Fruit fly (Drosophila melanogaster): ENCODE measurements around the gene eya.

Gene eya

DNA sequence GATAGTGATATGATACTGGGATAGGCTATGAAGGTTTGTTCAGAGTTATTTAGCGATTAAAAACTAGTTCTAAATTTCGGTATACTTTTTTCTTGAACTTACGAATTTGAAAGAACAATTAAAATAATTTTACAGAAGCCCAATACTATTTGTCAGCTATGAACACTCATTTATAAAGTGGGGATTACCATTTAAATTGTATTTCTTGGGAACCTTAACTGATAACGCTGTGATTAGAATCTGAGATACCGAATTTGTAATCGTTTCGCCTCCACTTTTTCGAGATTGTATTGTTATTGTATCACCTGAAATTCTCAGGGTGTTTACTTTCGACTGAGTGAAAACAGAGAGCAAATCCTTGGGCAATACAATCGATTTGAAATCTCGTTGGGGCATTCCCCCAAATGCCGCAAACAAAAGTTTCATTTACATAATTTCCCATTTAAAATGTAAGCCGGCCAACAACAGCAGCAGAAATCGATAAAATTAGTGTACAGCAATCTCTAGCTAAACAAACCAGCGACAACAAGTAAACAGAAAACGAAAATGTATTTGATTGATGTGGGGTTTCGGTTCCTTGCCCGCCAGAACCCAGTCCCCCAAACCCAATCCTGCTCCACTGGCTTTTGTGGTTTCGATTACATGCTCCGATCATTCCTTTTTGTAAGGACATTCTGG lies 46.0 kb downstream of the eya start:
- no peak for TF ChIP-seq CG17801 (GFP tag; optimal IDR thresholded peaks at IDR 0.05; ENCODE audit: partially characterized antibody)

- TF ChIP-seq CG17801 (GFP tag; optimal IDR thresholded peaks at IDR 0.05; ENCODE audit: partially characterized antibody), result peak; percentile 65
These were observed 48.3 kb downstream of the eya start, which contains the start of gene CG31637 for dm6 chr2L:6498448-6498847. CG31637 (plus strand) TSS chr2L:6498647.

- TF ChIP-seq CG17801 (GFP tag; optimal IDR thresholded peaks at IDR 0.05; ENCODE audit: partially characterized antibody), result no peak
These were observed 50.0 kb downstream of the eya start, which contains the start of gene CG9550 for dm6 chr2L:6496753-6497152. CG9550 (plus strand) TSS chr2L:6497053.

DNA sequence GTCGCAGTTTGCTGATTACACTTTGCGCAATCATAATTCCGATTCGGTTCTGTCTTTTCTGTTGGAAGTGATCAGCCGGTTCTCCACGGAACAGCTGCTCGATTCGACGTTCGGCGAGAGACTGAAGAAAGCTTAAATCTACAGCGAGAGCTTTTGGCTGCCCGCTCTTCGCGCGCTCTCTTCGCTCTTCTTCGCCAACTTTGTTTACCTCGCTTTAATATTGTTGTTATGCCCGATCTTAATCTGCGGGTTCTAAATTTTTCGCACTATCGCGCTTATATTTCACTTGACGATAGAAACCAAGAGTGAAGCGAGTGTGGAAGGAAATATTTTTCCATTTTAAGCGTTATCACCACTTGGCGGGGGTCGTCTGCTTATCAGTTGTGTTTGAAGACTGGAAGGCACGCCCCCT lies 52.4 kb downstream of the eya start, which contains the start of gene CG9547:
Gene CG9547, minus strand, starts transcription at position 128 of the 412 bp plus-strand sequence.
- TF ChIP-seq CG17801 (GFP tag; optimal IDR thresholded peaks at IDR 0.05; ENCODE audit: partially characterized antibody), result peak; percentile 76

DNA sequence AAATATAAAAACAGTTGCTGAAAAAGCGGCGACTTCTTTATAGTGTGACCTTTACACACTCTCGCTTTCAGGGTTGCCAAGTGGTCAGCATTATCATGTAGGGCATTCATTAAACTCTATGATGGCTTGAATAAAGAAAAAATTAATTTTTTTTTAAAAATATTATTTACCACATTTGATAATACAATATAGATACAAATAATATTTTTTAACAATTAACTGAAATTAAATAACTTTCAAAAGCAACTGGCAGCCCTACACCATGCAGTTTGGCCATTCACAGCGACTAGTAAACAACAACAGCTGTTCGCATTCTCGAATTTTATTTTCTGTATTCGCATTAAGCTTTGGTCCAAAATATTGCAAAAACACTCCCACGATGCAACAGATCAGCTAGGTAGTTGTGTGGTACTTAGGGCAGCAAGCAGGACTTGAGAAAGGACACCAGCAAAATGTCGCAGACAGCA lies 56.0 kb downstream of the eya start, which contains the start of the genes Phf5a and CG31638:
Gene Phf5a, minus strand, starts transcription at position 61 of the 467 bp plus-strand sequence.
Gene CG31638, plus strand, starts transcription at position 279 of the 467 bp plus-strand sequence.
- peak; percentile 65 for TF ChIP-seq CG17801 (GFP tag; optimal IDR thresholded peaks at IDR 0.05; ENCODE audit: partially characterized antibody)

DNA sequence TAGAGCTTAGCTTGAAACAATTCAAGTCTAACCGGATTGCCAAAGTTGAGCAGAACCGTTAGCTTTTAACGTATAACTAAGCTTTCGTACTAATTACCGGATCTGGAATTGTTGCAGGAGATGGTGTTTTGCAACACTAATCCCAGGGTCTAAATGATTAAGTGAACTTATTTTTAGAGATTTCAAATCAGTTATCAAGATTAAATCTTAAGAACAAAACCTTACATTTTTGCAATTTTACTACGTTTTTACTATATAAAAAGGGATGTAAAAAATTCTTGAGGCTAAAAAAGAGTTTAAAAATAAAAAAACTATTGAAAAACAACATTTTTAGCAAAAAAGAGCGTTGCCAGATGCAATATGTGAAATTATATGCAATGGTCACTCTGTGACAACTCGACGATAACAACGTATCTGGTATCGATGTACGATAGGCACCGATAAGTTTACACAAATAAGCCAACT lies 58.1 kb downstream of the eya start, which contains the start of the genes KFase and epsilonCOP:
Gene KFase, minus strand, starts transcription at position 81 of the 465 bp plus-strand sequence.
Gene epsilonCOP, plus strand, starts transcription at position 415 of the 465 bp plus-strand sequence.
- peak; percentile 54 for TF ChIP-seq CG17801 (GFP tag; optimal IDR thresholded peaks at IDR 0.05; ENCODE audit: partially characterized antibody)

DNA sequence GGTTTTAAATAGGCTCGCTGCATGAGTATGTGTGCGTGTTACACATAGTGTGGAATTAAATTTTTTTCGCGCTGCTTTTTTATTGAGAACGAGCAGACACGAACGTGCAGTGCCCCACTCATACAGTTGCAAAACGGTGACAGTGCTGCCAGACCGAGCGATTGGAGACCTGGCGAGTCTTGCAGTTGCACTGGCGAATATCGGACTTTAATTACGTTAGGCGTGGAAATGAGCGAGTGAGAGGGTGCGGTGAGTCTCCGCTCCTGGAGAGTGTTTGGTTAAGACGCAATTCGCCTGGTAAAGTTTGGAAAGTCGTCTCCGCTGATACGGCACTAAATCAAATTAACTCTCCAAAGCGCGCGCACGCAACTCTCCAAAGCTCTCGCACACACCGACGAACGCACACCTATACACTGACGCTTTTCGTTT lies 65.5 kb downstream of the eya start:
- peak; percentile 25 for TF ChIP-seq CG17801 (GFP tag; optimal IDR thresholded peaks at IDR 0.05; ENCODE audit: partially characterized antibody)

- TF ChIP-seq CG17801 (GFP tag; optimal IDR thresholded peaks at IDR 0.05; ENCODE audit: partially characterized antibody), result peak; percentile 67
These were observed 66.4 kb downstream of the eya start, which contains the start of the genes Sec61alpha and Daxx for dm6 chr2L:6480212-6480994. Sec61alpha (minus strand) TSS chr2L:6480575. Daxx (plus strand) TSS chr2L:6480929.

dm6 chr2L:6479226-6479906 lies 67.4 kb downstream of the eya start:
- TF ChIP-seq CG17801 (GFP tag; optimal IDR thresholded peaks at IDR 0.05; ENCODE audit: partially characterized antibody), result peak; percentile 69

Data from ovary, adult (tissue).